Fruit fly (Drosophila melanogaster) whole organism, embryonic: ENCODE data around the gene stas.

Source experiments
- Antp ChIP-seq: fragments of 200-800 bp; sonication (Bioruptor generic); optimal IDR thresholded peaks from 3 replicates; lab custom pipeline; 2016; ENCODE audit warnings: missing biosample characterization, missing genetic modification characterization
- Asciz ChIP-seq: fragments of 200-800 bp; sonication (Bioruptor generic); optimal IDR thresholded peaks from 2 replicates; lab custom pipeline; 2017; ENCODE audit warnings: missing biosample characterization, mild to moderate bottlenecking, missing genetic modification characterization, missing genetic modification reagents
- CG11093 ChIP-seq: fragments of 200-800 bp; sonication (Bioruptor generic); IDR thresholded peaks from 3 replicates; pipeline ENCODE4 v1.3.6; 2022; ENCODE audit warnings: missing biosample characterization, missing genetic modification characterization
- CG12219 ChIP-seq: fragments of 200-800 bp; sonication (Bioruptor generic); optimal IDR thresholded peaks from 3 replicates; lab custom pipeline; 2018; ENCODE audit warnings: missing biosample characterization, mild to moderate bottlenecking, missing genetic modification characterization
- CG1233 ChIP-seq: fragments of 200-800 bp; sonication (Bioruptor generic); optimal IDR thresholded peaks from 4 replicates; lab custom pipeline; 2018; ENCODE audit warnings: missing biosample characterization, mild to moderate bottlenecking, missing genetic modification characterization
- CG14050 ChIP-seq: fragments of 200-800 bp; sonication (Bioruptor generic); IDR thresholded peaks from 3 replicates; pipeline ENCODE4 v1.3.6; 2022; ENCODE audit warnings: missing biosample characterization, missing genetic modification characterization
- CG14860 ChIP-seq: fragments of 200-800 bp; sonication (Bioruptor generic); IDR thresholded peaks from 3 replicates; pipeline ENCODE4 v1.3.6; 2022; ENCODE audit warnings: missing biosample characterization, missing genetic modification characterization; ENCODE audit not compliant: partially characterized antibody
- CG14965 ChIP-seq: fragments of 200-800 bp; sonication (Bioruptor generic); optimal IDR thresholded peaks from 2 replicates; lab custom pipeline; 2016; ENCODE audit warnings: missing biosample characterization, missing genetic modification characterization, borderline replicate concordance
- CG16813 ChIP-seq: fragments of 200-800 bp; sonication (Bioruptor generic); IDR thresholded peaks from 3 replicates; pipeline ENCODE4 v1.3.6; 2022; ENCODE audit warnings: missing biosample characterization, missing genetic modification characterization; ENCODE audit not compliant: partially characterized antibody
- CG18619 ChIP-seq: fragments of 200-800 bp; sonication (Bioruptor generic); optimal IDR thresholded peaks from 3 replicates; lab custom pipeline; 2017; ENCODE audit warnings: missing biosample characterization, mild to moderate bottlenecking, missing genetic modification characterization
- CG30431 ChIP-seq: fragments of 200-800 bp; sonication (Bioruptor generic); optimal IDR thresholded peaks from 2 replicates; lab custom pipeline; 2017; ENCODE audit warnings: missing biosample characterization, missing genetic modification characterization
- CG31224 ChIP-seq: fragments of 200-800 bp; sonication (Bioruptor generic); IDR thresholded peaks from 2 replicates; pipeline ENCODE4 v1.3.6; 2022; ENCODE audit warnings: missing biosample characterization, missing genetic modification characterization
- CG3407 ChIP-seq: fragments of 200-800 bp; sonication (Bioruptor generic); optimal IDR thresholded peaks from 2 replicates; lab custom pipeline; 2018; ENCODE audit warnings: missing biosample characterization, mild to moderate bottlenecking, missing genetic modification characterization
- CG6175 ChIP-seq: fragments of 200-800 bp; sonication (Bioruptor generic); IDR thresholded peaks from 3 replicates; pipeline ENCODE4 v1.3.6; 2022; ENCODE audit warnings: missing biosample characterization, missing genetic modification characterization
- CG6791 ChIP-seq: fragments of 200-800 bp; sonication (Bioruptor generic); IDR thresholded peaks from 3 replicates; pipeline ENCODE4 v1.3.6; 2022; ENCODE audit warnings: missing biosample characterization, missing genetic modification characterization; ENCODE audit not compliant: partially characterized antibody
- CG7963 ChIP-seq: fragments of 200-800 bp; sonication (Bioruptor generic); IDR thresholded peaks from 3 replicates; pipeline ENCODE4 v1.3.6; 2022; ENCODE audit warnings: missing biosample characterization, missing genetic modification characterization; ENCODE audit not compliant: partially characterized antibody
- CG8359 ChIP-seq: fragments of 200-800 bp; sonication (Bioruptor generic); optimal IDR thresholded peaks from 2 replicates; lab custom pipeline; 2017; ENCODE audit warnings: missing biosample characterization, mild to moderate bottlenecking, missing genetic modification characterization, borderline replicate concordance
- CrebB ChIP-seq: fragments of 200-800 bp; sonication (Bioruptor generic); optimal IDR thresholded peaks from 3 replicates; lab custom pipeline; 2018; ENCODE audit warnings: missing biosample characterization, mild to moderate bottlenecking, missing genetic modification characterization
- Dad ChIP-seq: fragments of 200-800 bp; sonication (Bioruptor generic); optimal IDR thresholded peaks from 3 replicates; lab custom pipeline; 2016; ENCODE audit warnings: missing biosample characterization, missing genetic modification characterization
- Deaf1 ChIP-seq: fragments of 200-800 bp; optimal IDR thresholded peaks from 3 replicates; lab custom pipeline; 2019; ENCODE audit warnings: missing biosample characterization, mild to moderate bottlenecking, missing genetic modification characterization, moderate library complexity
- Dref ChIP-seq: fragments of 200-800 bp; sonication (Bioruptor generic); IDR thresholded peaks from 2 replicates; pipeline ENCODE4 v1.3.6; 2022; ENCODE audit warnings: missing biosample characterization, missing genetic modification characterization
- ERR ChIP-seq: fragments of 200-800 bp; sonication (Bioruptor generic); optimal IDR thresholded peaks from 2 replicates; lab custom pipeline; 2016; ENCODE audit warnings: missing biosample characterization, missing genetic modification characterization
- Fer2 ChIP-seq: fragments of 200-800 bp; sonication (Bioruptor generic); optimal IDR thresholded peaks from 2 replicates; lab custom pipeline; 2018; ENCODE audit warnings: missing biosample characterization, mild to moderate bottlenecking, missing genetic modification characterization, moderate library complexity
- HLH4C ChIP-seq: fragments of 200-800 bp; sonication (Bioruptor generic); IDR thresholded peaks from 3 replicates; pipeline ENCODE4 v1.3.6; 2022; ENCODE audit warnings: missing biosample characterization, missing genetic modification characterization; ENCODE audit not compliant: partially characterized antibody
- HmgZ ChIP-seq: fragments of 200-800 bp; sonication (Bioruptor generic); optimal IDR thresholded peaks from 2 replicates; lab custom pipeline; 2018; ENCODE audit warnings: missing biosample characterization, mild to moderate bottlenecking, missing genetic modification characterization
- Lim3 ChIP-seq: fragments of 200-800 bp; sonication (Bioruptor generic); IDR thresholded peaks from 2 replicates; pipeline ENCODE4 v1.3.6; 2022; ENCODE audit warnings: missing biosample characterization, missing genetic modification characterization
- Scr ChIP-seq: fragments of 200-800 bp; sonication (Bioruptor generic); IDR thresholded peaks from 2 replicates; pipeline ENCODE4 v1.3.6; 2022; ENCODE audit warnings: missing biosample characterization, missing genetic modification characterization; ENCODE audit not compliant: partially characterized antibody
- ato ChIP-seq: fragments of 200-800 bp; sonication (Bioruptor generic); IDR thresholded peaks from 2 replicates; pipeline ENCODE4 v1.3.6; 2022; ENCODE audit warnings: missing biosample characterization, missing genetic modification characterization; ENCODE audit not compliant: partially characterized antibody
- bigmax ChIP-seq: fragments of 200-800 bp; sonication (Bioruptor generic); optimal IDR thresholded peaks from 2 replicates; lab custom pipeline; 2018; ENCODE audit warnings: missing biosample characterization, mild to moderate bottlenecking, missing genetic modification characterization
- caup ChIP-seq: fragments of 200-800 bp; sonication (Bioruptor generic); optimal IDR thresholded peaks from 3 replicates; lab custom pipeline; 2017; ENCODE audit warnings: missing biosample characterization, mild to moderate bottlenecking, missing genetic modification characterization, moderate library complexity; ENCODE audit not compliant: severe bottlenecking
- chn ChIP-seq: fragments of 200-800 bp; sonication (Bioruptor generic); optimal IDR thresholded peaks from 2 replicates; lab custom pipeline; 2016; ENCODE audit warnings: missing biosample characterization, missing genetic modification characterization
- ewg ChIP-seq: fragments of 200-800 bp; sonication (Bioruptor generic); optimal IDR thresholded peaks from 3 replicates; lab custom pipeline; 2017; ENCODE audit warnings: mild to moderate bottlenecking, missing biosample characterization, missing genetic modification reagents, missing genetic modification characterization
- ftz-f1 ChIP-seq: fragments of 200-800 bp; sonication (Bioruptor generic); optimal IDR thresholded peaks from 2 replicates; lab custom pipeline; 2016; ENCODE audit warnings: missing biosample characterization, missing genetic modification characterization
- gce ChIP-seq: fragments of 200-800 bp; sonication (Bioruptor generic); IDR thresholded peaks from 3 replicates; pipeline ENCODE4 v1.3.6; 2022; ENCODE audit warnings: missing biosample characterization, missing genetic modification characterization
- gfzf ChIP-seq: fragments of 200-800 bp; sonication (Bioruptor generic); optimal IDR thresholded peaks from 2 replicates; lab custom pipeline; 2016; ENCODE audit warnings: missing biosample characterization, mild to moderate bottlenecking, missing genetic modification characterization, moderate library complexity
- gt ChIP-seq: fragments of 200-800 bp; sonication (Bioruptor generic); IDR thresholded peaks from 2 replicates; pipeline ENCODE4 v1.3.6; 2022; ENCODE audit warnings: missing biosample characterization, missing genetic modification characterization
- hb ChIP-seq: fragments of 200-800 bp; sonication (Bioruptor generic); IDR thresholded peaks from 3 replicates; pipeline ENCODE4 v1.3.6; 2022; ENCODE audit warnings: missing biosample characterization, missing genetic modification characterization; ENCODE audit not compliant: partially characterized antibody
- psq ChIP-seq: fragments of 200-800 bp; sonication (Bioruptor generic); optimal IDR thresholded peaks from 2 replicates; lab custom pipeline; 2017; ENCODE audit warnings: missing biosample characterization, missing genetic modification characterization
- sens ChIP-seq: fragments of 200-800 bp; sonication (Bioruptor generic); peaks from one replicate; lab custom pipeline; 2016; ENCODE audit warnings: missing biosample characterization, missing genetic modification characterization
- shn ChIP-seq: fragments of 200-800 bp; sonication (Bioruptor generic); optimal IDR thresholded peaks from 3 replicates; lab custom pipeline; 2016; ENCODE audit warnings: missing biosample characterization, missing genetic modification characterization
- sr ChIP-seq: fragments of 200-800 bp; sonication (Bioruptor generic); IDR thresholded peaks from 3 replicates; pipeline ENCODE4 v1.3.6; 2022; ENCODE audit warnings: missing biosample characterization, missing genetic modification characterization
- unpg ChIP-seq: fragments of 200-800 bp; sonication (Bioruptor generic); optimal IDR thresholded peaks from 3 replicates; lab custom pipeline; 2018; ENCODE audit warnings: missing biosample characterization, mild to moderate bottlenecking, missing genetic modification characterization, moderate library complexity
- z ChIP-seq: fragments of 200-800 bp; sonication (Bioruptor generic); IDR thresholded peaks from 3 replicates; pipeline ENCODE4 v1.3.6; 2022; ENCODE audit warnings: missing biosample characterization, missing genetic modification characterization

The stas gene

DNA sequence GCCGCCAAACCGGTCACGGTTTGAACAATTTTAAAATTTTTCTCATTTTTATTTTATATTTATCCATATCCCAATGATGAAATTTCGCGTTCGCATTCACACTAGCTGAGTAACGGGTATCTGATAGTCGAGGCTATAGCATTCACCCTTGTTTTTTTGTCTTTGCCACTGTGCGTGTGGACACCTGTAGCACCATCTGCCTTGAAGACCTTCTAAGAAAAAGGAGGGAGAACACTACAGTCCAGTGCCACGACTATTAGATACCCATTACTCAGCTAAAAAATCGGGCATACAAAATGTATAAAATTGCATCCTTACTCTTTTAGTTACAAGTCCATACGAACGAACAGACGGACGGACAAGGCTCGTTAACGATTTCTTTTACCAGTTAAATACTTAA lies 5.5 kb downstream of the stas start (continued):
- TF ChIP-seq unpg (GFP tag; lab: Kevin White, UChicago) = no peak
- no peak for TF ChIP-seq CG14965
- 0 out of 2 replicates have a peak, but pooled peaks have one; percentile 12 for TF ChIP-seq Scr
- peak; percentile 49; the same call in 1 of the 3 replicates for TF ChIP-seq CG6791 (GFP tag; lab: Robert Waterston, UW)
- no peak for TF ChIP-seq CG11093 (GFP tag; lab: Robert Waterston, UW)
- no peak for TF ChIP-seq CrebB (tag; lab: Kevin White, UChicago)
- no peak for TF ChIP-seq ato (GFP tag; lab: Robert Waterston, UW)
- TF ChIP-seq bigmax (GFP tag; lab: Kevin White, UChicago) = no peak
- TF ChIP-seq z = no peak
- TF ChIP-seq CG18619 (GFP tag; lab: Kevin White, UChicago) = no peak
- peak; percentile 66 for TF ChIP-seq HLH4C
- no peak for TF ChIP-seq CG6175 (GFP tag; lab: Robert Waterston, UW)
- TF ChIP-seq gce (GFP tag; lab: Robert Waterston, UW) = no peak
- TF ChIP-seq sr (GFP tag; lab: Robert Waterston, UW) = no peak
- TF ChIP-seq CG12219 (GFP tag; lab: Kevin White, UChicago) = no peak
- TF ChIP-seq gfzf (GFP tag; lab: Kevin White, UChicago) = no peak
- no peak for TF ChIP-seq Dref (GFP tag; lab: Robert Waterston, UW)
- TF ChIP-seq Fer2 = no peak
- no peak for TF ChIP-seq CG14050
- no peak for TF ChIP-seq ftz-f1 (GFP tag; lab: Kevin White, UChicago)
- TF ChIP-seq CG14860 (GFP tag; lab: Robert Waterston, UW) = peak; percentile 57; the same call in 1 of the 3 replicates
- TF ChIP-seq CG16813 (GFP tag; lab: Robert Waterston, UW) = peak; percentile 51
- TF ChIP-seq Deaf1 (tag; lab: Kevin White, UChicago) = no peak
- TF ChIP-seq chn (GFP tag; lab: Kevin White, UChicago) = no peak
- TF ChIP-seq CG31224 (GFP tag; lab: Robert Waterston, UW) = no peak
- no peak for TF ChIP-seq Dad (GFP tag; lab: Kevin White, UChicago)
- no peak for TF ChIP-seq shn (GFP tag; lab: Kevin White, UChicago)
- no peak for TF ChIP-seq gt (GFP tag; lab: Robert Waterston, UW)
- TF ChIP-seq hb (GFP tag; lab: Robert Waterston, UW) = 0 out of 3 replicates have a peak, but pooled peaks have one; percentile 62
- no peak for TF ChIP-seq sens
- no peak for TF ChIP-seq HmgZ (tag; lab: Kevin White, UChicago)
- TF ChIP-seq Antp (GFP tag; lab: Kevin White, UChicago) = no peak
- TF ChIP-seq psq (GFP tag; lab: Kevin White, UChicago) = no peak
- no peak for TF ChIP-seq CG30431 (GFP tag; lab: Kevin White, UChicago)
- TF ChIP-seq caup (GFP tag; lab: Kevin White, UChicago) = no peak
- TF ChIP-seq CG3407 (GFP tag; lab: Kevin White, UChicago) = no peak
- no peak for TF ChIP-seq CG8359
- TF ChIP-seq ERR (GFP tag; lab: Kevin White, UChicago) = no peak
- no peak for TF ChIP-seq Asciz (GFP tag; lab: Kevin White, UChicago)
- TF ChIP-seq Lim3 (GFP tag; lab: Robert Waterston, UW) = no peak
- no peak for TF ChIP-seq CG1233 (GFP tag; lab: Kevin White, UChicago)
- TF ChIP-seq ewg (GFP tag; lab: Kevin White, UChicago) = no peak
- TF ChIP-seq CG7963 (GFP tag; lab: Robert Waterston, UW) = peak; percentile 37; the same call in 1 of the 3 replicates
